Fruit fly (Drosophila melanogaster) whole organism, embryonic: ENCODE data around the gene CG43120.

Experiments used
- Bgb ChIP-seq: fragments of 200-800 bp; sonication (Bioruptor generic); IDR thresholded peaks from 2 replicates; pipeline ENCODE4 v1.3.6; 2022; ENCODE audit warnings: missing biosample characterization, missing genetic modification characterization; ENCODE audit not compliant: partially characterized antibody
- CG11504 ChIP-seq: fragments of 200-800 bp; sonication (Bioruptor generic); optimal IDR thresholded peaks from 3 replicates; lab custom pipeline; 2019; ENCODE audit warnings: missing biosample characterization, mild to moderate bottlenecking, missing genetic modification characterization, moderate library complexity
- CG12769 ChIP-seq: fragments of 200-800 bp; sonication (Bioruptor generic); optimal IDR thresholded peaks from 2 replicates; lab custom pipeline; 2019; ENCODE audit warnings: missing biosample characterization, mild to moderate bottlenecking, missing genetic modification characterization, moderate library complexity
- CG14710 ChIP-seq: fragments of 200-800 bp; sonication (Bioruptor generic); optimal IDR thresholded peaks from 3 replicates; lab custom pipeline; 2019; ENCODE audit warnings: missing biosample characterization, mild to moderate bottlenecking, missing genetic modification characterization, moderate library complexity
- CG1603 ChIP-seq: fragments of 200-800 bp; sonication (Bioruptor generic); optimal IDR thresholded peaks from 2 replicates; lab custom pipeline; 2019; ENCODE audit warnings: missing biosample characterization, mild to moderate bottlenecking, missing genetic modification characterization, moderate library complexity
- CG16779 ChIP-seq: fragments of 200-800 bp; sonication (Bioruptor generic); IDR thresholded peaks from 2 replicates; pipeline ENCODE4 v1.3.6; 2022; ENCODE audit warnings: missing biosample characterization, missing genetic modification characterization
- CG16813 ChIP-seq: fragments of 200-800 bp; sonication (Bioruptor generic); IDR thresholded peaks from 3 replicates; pipeline ENCODE4 v1.3.6; 2022; ENCODE audit warnings: missing biosample characterization, missing genetic modification characterization; ENCODE audit not compliant: partially characterized antibody
- CG17361 ChIP-seq: fragments of 200-800 bp; sonication (Bioruptor generic); IDR thresholded peaks from 3 replicates; pipeline ENCODE4 v1.3.6; 2022; ENCODE audit warnings: missing biosample characterization, missing genetic modification characterization
- CG17568 ChIP-seq: fragments of 200-800 bp; sonication (Bioruptor generic); optimal IDR thresholded peaks from 2 replicates; lab custom pipeline; 2018; ENCODE audit warnings: missing biosample characterization, mild to moderate bottlenecking, missing genetic modification characterization, moderate library complexity
- CG18599 ChIP-seq: fragments of 200-800 bp; sonication (Bioruptor generic); optimal IDR thresholded peaks from 3 replicates; lab custom pipeline; 2017; ENCODE audit warnings: missing biosample characterization, missing genetic modification characterization, mild to moderate bottlenecking, moderate library complexity, missing genetic modification reagents
- CG2129 ChIP-seq: fragments of 200-800 bp; sonication (Bioruptor generic); IDR thresholded peaks from 2 replicates; pipeline ENCODE4 v1.3.6; 2022; ENCODE audit warnings: missing biosample characterization, missing genetic modification characterization; ENCODE audit not compliant: partially characterized antibody
- CG3163 ChIP-seq: fragments of 200-800 bp; sonication (Bioruptor generic); optimal IDR thresholded peaks from 3 replicates; lab custom pipeline; 2016; ENCODE audit warnings: missing biosample characterization, missing genetic modification characterization
- CG4730 ChIP-seq: fragments of 200-800 bp; sonication (Bioruptor generic); IDR thresholded peaks from 2 replicates; pipeline ENCODE4 v1.3.6; 2022; ENCODE audit warnings: missing biosample characterization, missing genetic modification characterization
- CG6683 ChIP-seq: fragments of 200-800 bp; sonication (Bioruptor generic); optimal IDR thresholded peaks from 2 replicates; lab custom pipeline; 2017; ENCODE audit warnings: missing biosample characterization, mild to moderate bottlenecking, missing genetic modification characterization, missing genetic modification reagents
- CG6813 ChIP-seq: fragments of 200-800 bp; sonication (Bioruptor generic); optimal IDR thresholded peaks from 2 replicates; lab custom pipeline; 2017; ENCODE audit warnings: missing biosample characterization, missing genetic modification characterization, mild to moderate bottlenecking, moderate library complexity, missing genetic modification reagents
- CG7839 ChIP-seq: fragments of 200-800 bp; sonication (Bioruptor generic); optimal IDR thresholded peaks from 3 replicates; lab custom pipeline; 2018; ENCODE audit warnings: missing biosample characterization, mild to moderate bottlenecking, missing genetic modification characterization, moderate library complexity
- CG8359 ChIP-seq: fragments of 200-800 bp; sonication (Bioruptor generic); optimal IDR thresholded peaks from 2 replicates; lab custom pipeline; 2017; ENCODE audit warnings: missing biosample characterization, mild to moderate bottlenecking, missing genetic modification characterization, borderline replicate concordance
- CHES-1-like ChIP-seq: fragments of 200-800 bp; sonication (Bioruptor generic); optimal IDR thresholded peaks from 2 replicates; lab custom pipeline; 2016; ENCODE audit warnings: missing biosample characterization, missing genetic modification characterization
- CTCF ChIP-seq: fragments of 200-800 bp; sonication (Bioruptor generic); optimal IDR thresholded peaks from 2 replicates; lab custom pipeline; 2017; ENCODE audit warnings: missing biosample characterization, mild to moderate bottlenecking, missing genetic modification characterization, moderate library complexity
- Doc2 ChIP-seq: fragments of 200-800 bp; sonication (Bioruptor generic); IDR thresholded peaks from 2 replicates; pipeline ENCODE4 v1.3.6; 2022; ENCODE audit warnings: missing biosample characterization, missing genetic modification characterization
- Dref ChIP-seq: fragments of 200-800 bp; sonication (Bioruptor generic); IDR thresholded peaks from 2 replicates; pipeline ENCODE4 v1.3.6; 2022; ENCODE audit warnings: missing biosample characterization, missing genetic modification characterization
- Drgx ChIP-seq: fragments of 200-800 bp; sonication (Bioruptor generic); IDR thresholded peaks from 2 replicates; pipeline ENCODE4 v1.3.6; 2022; ENCODE audit warnings: missing biosample characterization, missing genetic modification characterization
- GATAe ChIP-seq: fragments of 200-800 bp; sonication (Bioruptor generic); conservative IDR thresholded peaks from 2 replicates; pipeline ENCODE4 v1.3.6; 2022; ENCODE audit warnings: missing biosample characterization, missing genetic modification characterization
- HLH3B ChIP-seq: fragments of 200-800 bp; sonication (Bioruptor generic); IDR thresholded peaks from 2 replicates; pipeline ENCODE4 v1.3.6; 2022; ENCODE audit warnings: missing biosample characterization, missing genetic modification characterization
- Jarid2 ChIP-seq: fragments of 200-800 bp; sonication (Bioruptor generic); optimal IDR thresholded peaks from 3 replicates; lab custom pipeline; 2017; ENCODE audit warnings: mild to moderate bottlenecking, missing biosample characterization, missing genetic modification reagents, missing genetic modification characterization
- Lpt ChIP-seq: fragments of >200 bp; optimal IDR thresholded peaks from 2 replicates; lab custom pipeline; 2018; ENCODE audit warnings: missing biosample characterization, missing genetic modification characterization
- Mrtf ChIP-seq: fragments of 200-800 bp; sonication (Bioruptor generic); IDR thresholded peaks from 3 replicates; pipeline ENCODE4 v1.3.6; 2022; ENCODE audit warnings: missing biosample characterization, missing genetic modification characterization
- Poxn ChIP-seq: fragments of 200-800 bp; sonication (Bioruptor generic); IDR thresholded peaks from 2 replicates; pipeline ENCODE4 v1.3.6; 2022; ENCODE audit warnings: missing biosample characterization, missing genetic modification characterization
- Scr ChIP-seq: fragments of 200-800 bp; sonication (Bioruptor generic); IDR thresholded peaks from 2 replicates; pipeline ENCODE4 v1.3.6; 2022; ENCODE audit warnings: missing biosample characterization, missing genetic modification characterization; ENCODE audit not compliant: partially characterized antibody
- Sin3A ChIP-seq: fragments of >200 bp; optimal IDR thresholded peaks from 2 replicates; lab custom pipeline; 2018
- Ssrp ChIP-seq: fragments of 200-800 bp; sonication (Bioruptor generic); optimal IDR thresholded peaks from 2 replicates; lab custom pipeline; 2018; ENCODE audit warnings: missing biosample characterization, mild to moderate bottlenecking, missing genetic modification characterization, moderate library complexity
- Vsx1 ChIP-seq: fragments of 200-800 bp; sonication (Bioruptor generic); optimal IDR thresholded peaks from 2 replicates; lab custom pipeline; 2017; ENCODE audit warnings: missing biosample characterization, mild to moderate bottlenecking, missing genetic modification characterization, missing genetic modification reagents
- ara ChIP-seq: fragments of 200-800 bp; sonication (Bioruptor generic); IDR thresholded peaks from 2 replicates; pipeline ENCODE4 v1.3.6; 2022; ENCODE audit warnings: missing biosample characterization, missing genetic modification characterization
- az2 ChIP-seq: fragments of 200-800 bp; sonication (Bioruptor generic); optimal IDR thresholded peaks from 3 replicates; lab custom pipeline; 2016; ENCODE audit warnings: missing biosample characterization, missing genetic modification characterization
- bab2 ChIP-seq: fragments of 200-800 bp; sonication (Bioruptor generic); optimal IDR thresholded peaks from 2 replicates; lab custom pipeline; 2016; ENCODE audit warnings: missing biosample characterization, missing genetic modification characterization
- cato ChIP-seq: fragments of 200-800 bp; sonication (Bioruptor generic); optimal IDR thresholded peaks from 2 replicates; lab custom pipeline; 2016; ENCODE audit warnings: missing biosample characterization, missing genetic modification characterization, borderline replicate concordance
- chif ChIP-seq, 2 experiments: fragments of 200-800 bp; sonication (Bioruptor generic); optimal IDR thresholded peaks; 3 replicates each; lab custom pipeline; 2016; ENCODE audit warnings: missing biosample characterization in 2 of 2, missing genetic modification characterization in 2 of 2
- dati ChIP-seq: fragments of 200-800 bp; sonication (Bioruptor generic); IDR thresholded peaks from 2 replicates; pipeline ENCODE4 v1.3.6; 2022; ENCODE audit warnings: missing biosample characterization, missing genetic modification characterization
- dmrt99B ChIP-seq: fragments of 200-800 bp; sonication (Bioruptor generic); optimal IDR thresholded peaks from 2 replicates; lab custom pipeline; 2018; ENCODE audit warnings: missing biosample characterization, mild to moderate bottlenecking, missing genetic modification characterization, moderate library complexity
- ewg ChIP-seq: fragments of 200-800 bp; sonication (Bioruptor generic); optimal IDR thresholded peaks from 3 replicates; lab custom pipeline; 2017; ENCODE audit warnings: mild to moderate bottlenecking, missing biosample characterization, missing genetic modification reagents, missing genetic modification characterization
- grau ChIP-seq: fragments of 200-800 bp; optimal IDR thresholded peaks from 3 replicates; lab custom pipeline; 2019; ENCODE audit warnings: missing biosample characterization, mild to moderate bottlenecking, missing genetic modification characterization, moderate library complexity
- gsb-n ChIP-seq: fragments of 200-800 bp; sonication (Bioruptor generic); optimal IDR thresholded peaks from 3 replicates; lab custom pipeline; 2018; ENCODE audit warnings: missing biosample characterization, mild to moderate bottlenecking, missing genetic modification characterization
- ham ChIP-seq: fragments of 200-800 bp; sonication (Bioruptor generic); IDR thresholded peaks from 2 replicates; pipeline ENCODE4 v1.3.6; 2022; ENCODE audit warnings: missing biosample characterization, missing genetic modification characterization
- ken ChIP-seq: fragments of 200-800 bp; sonication (Bioruptor generic); IDR thresholded peaks from 3 replicates; pipeline ENCODE4 v1.3.6; 2022; ENCODE audit warnings: missing biosample characterization, missing genetic modification characterization
- knrl ChIP-seq: fragments of 200-800 bp; sonication (Bioruptor generic); IDR thresholded peaks from 3 replicates; pipeline ENCODE4 v1.3.6; 2022; ENCODE audit warnings: missing biosample characterization, missing genetic modification characterization; ENCODE audit not compliant: partially characterized antibody
- otp ChIP-seq: fragments of 200-800 bp; sonication (Bioruptor generic); IDR thresholded peaks from 3 replicates; pipeline ENCODE4, ENCODE4 v1.3.6; 2022; ENCODE audit warnings: missing biosample characterization, missing genetic modification characterization
- phol ChIP-seq: fragments of 200-800 bp; sonication (Bioruptor generic); optimal IDR thresholded peaks from 3 replicates; lab custom pipeline; 2018; ENCODE audit warnings: missing biosample characterization, mild to moderate bottlenecking, missing genetic modification characterization, moderate library complexity
- sens ChIP-seq: fragments of 200-800 bp; sonication (Bioruptor generic); peaks from one replicate; lab custom pipeline; 2016; ENCODE audit warnings: missing biosample characterization, missing genetic modification characterization
- slbo ChIP-seq: fragments of 200-800 bp; sonication (Bioruptor generic); IDR thresholded peaks from 2 replicates; pipeline ENCODE4 v1.3.6; 2022; ENCODE audit warnings: missing biosample characterization, missing genetic modification characterization
- tin ChIP-seq: fragments of 200-800 bp; sonication (Bioruptor generic); optimal IDR thresholded peaks from 3 replicates; lab custom pipeline; 2016; ENCODE audit warnings: missing biosample characterization, missing genetic modification characterization
- zfh1 ChIP-seq: fragments of 200-800 bp; sonication (Bioruptor generic); IDR thresholded peaks from 3 replicates; pipeline ENCODE4 v1.3.6; 2022; ENCODE audit warnings: missing biosample characterization, missing genetic modification characterization

CG43120 gene

DNA sequence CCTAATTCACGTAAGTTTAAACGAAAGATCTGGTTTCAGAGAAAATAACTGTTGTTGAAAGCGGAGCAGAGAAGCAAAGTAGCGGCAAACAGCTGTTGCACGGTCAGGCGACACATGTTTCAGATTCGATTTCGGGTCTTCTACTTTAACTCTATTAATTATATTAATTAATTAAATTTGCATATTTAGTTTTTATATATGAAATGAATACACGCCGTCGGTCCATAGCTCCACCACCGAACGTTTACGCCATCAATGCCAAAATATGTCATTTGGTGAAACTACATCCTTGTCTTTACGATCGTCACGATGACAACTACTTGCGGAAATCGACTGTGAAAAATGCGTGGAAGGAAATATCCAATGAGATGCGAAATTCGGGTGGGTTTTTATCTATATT, 29.2 kb downstream of the CG43120 start (continued):
- TF ChIP-seq CG18599 (no peak), CG8359 (GFP tag; lab: Kevin White, UChicago) (no peak), ken (GFP tag; lab: Robert Waterston, UW) (no peak), CG6683 (no peak), gsb-n (tag; lab: Kevin White, UChicago) (peak; percentile 69), CG11504 (peak; percentile 25), az2 (GFP tag; lab: Kevin White, UChicago) (peak; percentile 64), Doc2 (GFP tag; lab: Robert Waterston, UW) (no peak), tin (GFP tag; lab: Kevin White, UChicago) (no peak)

DNA sequence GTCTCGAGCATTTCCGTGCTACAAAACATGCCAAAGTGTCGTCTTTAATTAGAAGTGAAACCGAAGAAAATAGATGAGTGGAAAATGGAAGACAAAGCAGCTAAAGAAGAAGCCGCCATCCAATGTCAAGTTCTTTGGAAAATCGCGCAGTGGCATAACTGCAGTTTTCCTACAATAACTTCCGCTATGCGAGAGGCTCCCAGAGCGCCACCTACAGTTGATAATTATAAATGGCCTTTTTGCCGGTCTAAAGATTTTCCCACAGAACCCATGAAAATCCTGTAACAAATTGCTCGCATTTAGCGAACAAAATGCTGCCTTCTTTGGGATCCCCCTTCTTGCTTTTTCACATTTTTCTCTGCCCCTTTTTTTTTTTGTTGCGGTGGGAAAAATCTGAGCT, 38.3 kb downstream of the CG43120 start:
- TF ChIP-seq Sin3A (no peak), Ssrp (no peak), CG12769 (tag; lab: Kevin White, UChicago) (no peak), ara (GFP tag; lab: Robert Waterston, UW) (no peak), CG17361 (GFP tag; lab: Robert Waterston, UW) (no peak), CG6813 (GFP tag; lab: Kevin White, UChicago) (no peak), GATAe (no peak), Dref (GFP tag; lab: Robert Waterston, UW) (no peak), CG17568 (GFP tag; lab: Kevin White, UChicago) (no peak), bab2 (GFP tag; lab: Kevin White, UChicago) (no peak), Scr (no peak), CG1603 (tag; lab: Kevin White, UChicago) (no peak), CTCF (peak; percentile 81), Poxn (GFP tag; lab: Robert Waterston, UW) (no peak), phol (tag; lab: Kevin White, UChicago) (no peak), knrl (GFP tag; lab: Robert Waterston, UW) (0 out of 3 replicates have a peak, but pooled peaks have one; percentile 19)

DNA sequence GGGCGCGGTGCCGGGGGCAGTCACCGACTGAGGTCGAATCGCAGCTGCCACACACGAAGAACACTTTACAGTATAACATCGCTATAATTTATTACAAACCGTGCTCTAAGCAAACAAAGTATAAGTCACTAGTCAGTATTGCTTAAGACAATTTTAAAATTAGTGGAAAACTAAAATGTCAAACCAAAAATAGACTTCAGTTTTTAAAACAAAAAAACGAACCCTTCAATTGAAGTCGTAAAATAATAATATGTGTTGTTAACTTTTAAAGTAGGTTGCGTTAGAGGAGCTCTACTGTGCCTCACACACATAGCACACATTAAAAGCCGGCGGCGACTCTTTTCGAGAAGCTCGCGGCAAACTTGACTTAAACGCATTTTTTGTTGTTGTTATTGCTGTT, 40.4 kb downstream of the CG43120 start:
- no peak for TF ChIP-seq CG16813 (GFP tag; lab: Robert Waterston, UW)
- TF ChIP-seq dmrt99B (tag; lab: Kevin White, UChicago): no peak
- TF ChIP-seq ewg (GFP tag; lab: Kevin White, UChicago): no peak
- TF ChIP-seq Lpt (GFP tag; lab: Kevin White, UChicago): no peak
- TF ChIP-seq Bgb (GFP tag; lab: Robert Waterston, UW): no peak
- TF ChIP-seq CG14710: peak; percentile 27
- no peak for TF ChIP-seq HLH3B (GFP tag; lab: Robert Waterston, UW)
- no peak for TF ChIP-seq Vsx1 (GFP tag; lab: Kevin White, UChicago)
- no peak for TF ChIP-seq Jarid2 (GFP tag; lab: Kevin White, UChicago)
- no peak for TF ChIP-seq CG4730 (GFP tag; lab: Robert Waterston, UW)
- no peak for TF ChIP-seq CHES-1-like
- no peak for TF ChIP-seq CG7839 (tag; lab: Kevin White, UChicago)
- TF ChIP-seq otp (GFP tag; lab: Robert Waterston, UW): no peak
- no peak for TF ChIP-seq CG1603 (tag; lab: Kevin White, UChicago)
- no peak for TF ChIP-seq CG16779 (GFP tag; lab: Robert Waterston, UW)
- no peak for TF ChIP-seq dati
- TF ChIP-seq chif (GFP tag; optimal IDR thresholded peaks at IDR 0.05; lab: Kevin White, UChicago): no peak
- TF ChIP-seq slbo (GFP tag; lab: Robert Waterston, UW): no peak
- TF ChIP-seq Drgx (GFP tag; lab: Robert Waterston, UW): 0 out of 2 replicates have a peak, but pooled peaks have one; percentile 60
- TF ChIP-seq zfh1: no peak
- TF ChIP-seq sens: peak; percentile 64
- no peak for TF ChIP-seq CG3163 (GFP tag; lab: Kevin White, UChicago)
- TF ChIP-seq Mrtf (GFP tag; lab: Robert Waterston, UW): no peak
- TF ChIP-seq ham (GFP tag; lab: Robert Waterston, UW): no peak
- TF ChIP-seq cato (GFP tag; lab: Kevin White, UChicago): no peak
- no peak for TF ChIP-seq gsb-n (tag; lab: Kevin White, UChicago)
- TF ChIP-seq CG2129 (GFP tag; lab: Robert Waterston, UW): no peak
- TF ChIP-seq grau: peak; percentile 76
